Fruit fly (Drosophila melanogaster) S2 (cell line): ENCODE data around the gene CG32100.

ENCODE experiments used
- CG8478 ChIP-seq: fragments of >200 bp; optimal IDR thresholded peaks from 2 replicates; lab custom pipeline; 2018
- CTCF ChIP-seq, 2 experiments: fragments of >200 bp; optimal IDR thresholded peaks; 2 replicates each; lab custom pipeline; 2018

- no peak for TF ChIP-seq CTCF (optimal IDR thresholded peaks at IDR 0.05; lab: Kevin White, UChicago)
- no peak for TF ChIP-seq CG8478 (lab: Kevin White, UChicago)
These were observed 22.3 kb downstream of the CG32100 start for dm6 chr3L:12289664-12290063.
